3 worm cellular contexts compared by ENCODE assay signal in genomic region chrIII:3360067-3360466, ce11.
TF ChIP-seq lines count a peak whose summit lies in the region.

No protein-coding gene starts in this region.

TF ChIP-seq in whole organism, L1 larva, 84 proteins besides CTCF, POLR2A, EP300 and RAD21:
- TF ChIP-seq nhr-90 (tag; optimal IDR thresholded peaks at IDR 0.05; lab: Kevin White, UChicago; ENCODE audit: poor library complexity) (no peak), ceh-90 (tag; optimal IDR thresholded peaks at IDR 0.05; lab: Kevin White, UChicago) (no peak), nhr-85 (tag; lab: Kevin White, UChicago) (peak; percentile 3), vab-15 (tag; optimal IDR thresholded peaks at IDR 0.05; lab: Kevin White, UChicago) (no peak), lin-14 (GFP tag; optimal IDR thresholded peaks at IDR 0.05; lab: Kevin White, UChicago) (no peak), zip-4 (GFP tag; optimal IDR thresholded peaks at IDR 0.05; lab: Kevin White, UChicago) (no peak), lin-35 (GFP tag; optimal IDR thresholded peaks at IDR 0.05; lab: Kevin White, UChicago) (no peak), skn-1 (tag; optimal IDR thresholded peaks at IDR 0.05; lab: Kevin White, UChicago) (no peak)

TF ChIP-seq in whole organism, L3 larva, 47 proteins besides CTCF, POLR2A, EP300 and RAD21:
- TF ChIP-seq fos-1 (tag; optimal IDR thresholded peaks at IDR 0.05; lab: Kevin White, UChicago) (no peak), nfya-1 (tag; optimal IDR thresholded peaks at IDR 0.05; lab: Kevin White, UChicago; ENCODE audit: insufficient read depth) (peak; percentile 84), fkh-10 (GFP tag; optimal IDR thresholded peaks at IDR 0.05; lab: Kevin White, UChicago) (no peak), snpc-4 (tag; optimal IDR thresholded peaks at IDR 0.05; lab: Kevin White, UChicago) (no peak), skn-1 (tag; optimal IDR thresholded peaks at IDR 0.05; lab: Kevin White, UChicago) (no peak), nhr-25 (tag; optimal IDR thresholded peaks at IDR 0.05; lab: Kevin White, UChicago) (no peak), elt-3 (tag; optimal IDR thresholded peaks at IDR 0.05; lab: Kevin White, UChicago) (no peak)

TF ChIP-seq in whole organism, late embryonic, 69 proteins besides CTCF, POLR2A, EP300 and RAD21:
- TF ChIP-seq nfya-1 (tag; optimal IDR thresholded peaks at IDR 0.05; lab: Kevin White, UChicago), result peak; percentile 79
- no peak for TF ChIP-seq ztf-16 (tag; optimal IDR thresholded peaks at IDR 0.05; lab: Kevin White, UChicago)
